Worm (Caenorhabditis elegans) whole organism, L1 larva: ENCODE data around the gene pph-5.

Experiments
- C04F5.9 ChIP-seq: sonication (generic microtip); optimal IDR thresholded peaks from 2 replicates; lab custom pipeline; 2016; ENCODE audit warnings: missing genetic modification characterization, missing compliant biosample characterization
- C16A3.4 ChIP-seq: fragments of 150-350 bp; optimal IDR thresholded peaks from 2 replicates; lab custom pipeline; 2014; ENCODE audit warnings: missing biosample characterization, missing genetic modification characterization
- C34B4.2 ChIP-seq: sonication (generic microtip); optimal IDR thresholded peaks from 2 replicates; lab custom pipeline; 2017; ENCODE audit warnings: mild to moderate bottlenecking, missing genetic modification characterization, missing compliant biosample characterization
- ama-1 ChIP-seq: fragments of 150-350 bp; optimal IDR thresholded peaks from 2 replicates; lab custom pipeline; 2014
- blmp-1 ChIP-seq: fragments of 150-350 bp; optimal IDR thresholded peaks from 2 replicates; lab custom pipeline; 2014; ENCODE audit warnings: missing biosample characterization, missing genetic modification characterization
- dsc-1 ChIP-seq: sonication (generic microtip); optimal IDR thresholded peaks from 2 replicates; lab custom pipeline; 2016; ENCODE audit warnings: mild to moderate bottlenecking, missing genetic modification characterization, missing compliant biosample characterization
- efl-1 ChIP-seq, 4 experiments: fragments of 150-350 bp; optimal IDR thresholded peaks in 3 of 4; peaks in 1 of 4; 1 replicate in 1 of 4; 2 replicates in 3 of 4; lab custom pipeline; 2014; ENCODE audit warnings: missing biosample characterization in 2 of 4, missing genetic modification characterization in 2 of 4, missing genetic modification reagents in 2 of 4
- efl-3 ChIP-seq: fragments of 200-800 bp; sonication (Bioruptor generic); optimal IDR thresholded peaks from 2 replicates; lab custom pipeline; 2018; ENCODE audit warnings: mild to moderate bottlenecking, missing genetic modification characterization, missing compliant biosample characterization
- elt-2 ChIP-seq: sonication (generic microtip); optimal IDR thresholded peaks from 2 replicates; lab custom pipeline; 2016; ENCODE audit warnings: missing genetic modification characterization, mild to moderate bottlenecking, inconsistent platforms, missing compliant biosample characterization, missing genetic modification reagents
- elt-3 ChIP-seq, 6 experiments: fragments of 150-350 bp in 1 of 6; sonication (generic microtip); optimal IDR thresholded peaks; 2 replicates each; lab custom pipeline; 2017 to 2018; ENCODE audit warnings: missing biosample characterization in 6 of 6, missing genetic modification characterization in 6 of 6, inconsistent platforms in 1 of 6
- fkh-4 ChIP-seq: sonication (generic microtip); optimal IDR thresholded peaks from 2 replicates; lab custom pipeline; 2016; ENCODE audit warnings: missing compliant biosample characterization, missing genetic modification characterization, borderline replicate concordance
- fkh-8 ChIP-seq: sonication (generic microtip); optimal IDR thresholded peaks from 2 replicates; lab custom pipeline; 2016; ENCODE audit warnings: mild to moderate bottlenecking, missing genetic modification characterization, missing compliant biosample characterization
- hlh-4 ChIP-seq: sonication (generic microtip); optimal IDR thresholded peaks from 2 replicates; lab custom pipeline; 2016; ENCODE audit warnings: mild to moderate bottlenecking, missing genetic modification characterization, missing compliant biosample characterization
- irx-1 ChIP-seq: sonication (generic microtip); optimal IDR thresholded peaks from 2 replicates; lab custom pipeline; 2016; ENCODE audit warnings: missing genetic modification characterization, missing compliant biosample characterization
- lin-15B ChIP-seq: fragments of 150-350 bp; sonication (generic microtip); optimal IDR thresholded peaks from 3 replicates; lab custom pipeline; 2014; ENCODE audit warnings: missing biosample characterization, missing genetic modification characterization
- lin-35 ChIP-seq, 2 experiments: fragments of 150-350 bp; optimal IDR thresholded peaks; 2 replicates each; lab custom pipeline; 2014; ENCODE audit warnings: missing biosample characterization in 2 of 2, missing genetic modification characterization in 2 of 2, missing genetic modification reagents in 2 of 2
- lin-39 ChIP-seq: fragments of 150-350 bp; optimal IDR thresholded peaks from 2 replicates; lab custom pipeline; 2014; ENCODE audit warnings: missing biosample characterization, missing genetic modification reagents, missing genetic modification characterization
- lir-3 ChIP-seq: sonication (generic microtip); optimal IDR thresholded peaks from 2 replicates; lab custom pipeline; 2016; ENCODE audit warnings: mild to moderate bottlenecking, missing genetic modification characterization, moderate library complexity, missing compliant biosample characterization; ENCODE audit not compliant: poor library complexity
- lsy-2 ChIP-seq, 2 experiments: fragments of 150-350 bp; optimal IDR thresholded peaks; 2 replicates each; lab custom pipeline; 2014; ENCODE audit warnings: missing biosample characterization in 2 of 2, missing genetic modification characterization in 2 of 2
- mab-9 ChIP-seq: fragments of 200-800 bp; sonication (Bioruptor generic); IDR thresholded peaks from 2 replicates; pipeline ENCODE4 v1.3.6; 2022; ENCODE audit warnings: missing genetic modification reagents, missing genetic modification characterization, missing compliant biosample characterization
- mdl-1 ChIP-seq, 2 experiments: fragments of 150-350 bp; optimal IDR thresholded peaks; 2 replicates each; lab custom pipeline; 2014 to 2017; ENCODE audit warnings: missing biosample characterization in 2 of 2, missing genetic modification characterization in 2 of 2, inconsistent platforms in 1 of 2
- mef-2 ChIP-seq: fragments of 150-350 bp; optimal IDR thresholded peaks from 2 replicates; lab custom pipeline; 2014; ENCODE audit warnings: missing biosample characterization, missing genetic modification characterization
- mep-1 ChIP-seq: fragments of 150-350 bp; optimal IDR thresholded peaks from 2 replicates; lab custom pipeline; 2014; ENCODE audit warnings: missing biosample characterization, missing genetic modification characterization
- nhr-12 ChIP-seq: sonication (generic microtip); optimal IDR thresholded peaks from 2 replicates; lab custom pipeline; 2017; ENCODE audit warnings: missing biosample characterization, missing genetic modification characterization
- nhr-19 ChIP-seq: fragments of 200-800 bp; sonication (Bioruptor generic); conservative IDR thresholded peaks from 2 replicates; pipeline ENCODE4 v1.3.6; 2022; ENCODE audit warnings: missing genetic modification characterization, missing compliant biosample characterization
- nhr-20 ChIP-seq: sonication (generic microtip); optimal IDR thresholded peaks from 2 replicates; lab custom pipeline; 2016; ENCODE audit warnings: mild to moderate bottlenecking, missing genetic modification characterization, missing compliant biosample characterization
- nhr-237 ChIP-seq: fragments of 150-350 bp; optimal IDR thresholded peaks from 2 replicates; lab custom pipeline; 2014; ENCODE audit warnings: missing biosample characterization, missing genetic modification characterization
- nhr-71 ChIP-seq: sonication (generic microtip); optimal IDR thresholded peaks from 2 replicates; lab custom pipeline; 2016; ENCODE audit warnings: mild to moderate bottlenecking, missing genetic modification characterization, moderate library complexity, missing compliant biosample characterization
- nhr-84 ChIP-seq: sonication (generic microtip); optimal IDR thresholded peaks from 2 replicates; lab custom pipeline; 2017; ENCODE audit warnings: missing biosample characterization, missing genetic modification characterization
- nhr-85 ChIP-seq: sonication (generic microtip); peaks from one replicate; lab custom pipeline; 2016; ENCODE audit warnings: missing genetic modification characterization, inconsistent platforms, missing compliant biosample characterization
- nhr-90 ChIP-seq: sonication (generic microtip); optimal IDR thresholded peaks from 2 replicates; lab custom pipeline; 2016; ENCODE audit warnings: mild to moderate bottlenecking, missing genetic modification characterization, missing compliant biosample characterization; ENCODE audit not compliant: poor library complexity
- rnt-1 ChIP-seq: sonication (generic microtip); optimal IDR thresholded peaks from 2 replicates; lab custom pipeline; 2016; ENCODE audit warnings: mild to moderate bottlenecking, missing genetic modification characterization, moderate library complexity, missing compliant biosample characterization
- snu-23 ChIP-seq: sonication (generic microtip); optimal IDR thresholded peaks from 2 replicates; lab custom pipeline; 2016; ENCODE audit warnings: missing genetic modification characterization, missing compliant biosample characterization
- sox-4 ChIP-seq: sonication (generic microtip); optimal IDR thresholded peaks from 2 replicates; lab custom pipeline; 2016; ENCODE audit warnings: missing genetic modification characterization, missing compliant biosample characterization
- sup-37 ChIP-seq: fragments of 200-800 bp; sonication (Bioruptor generic); optimal IDR thresholded peaks from 2 replicates; lab custom pipeline; 2018; ENCODE audit warnings: mild to moderate bottlenecking, missing genetic modification characterization, missing compliant biosample characterization
- swsn-7 ChIP-seq: sonication (generic microtip); optimal IDR thresholded peaks from 2 replicates; lab custom pipeline; 2016; ENCODE audit warnings: missing genetic modification characterization, missing compliant biosample characterization
- unc-30 ChIP-seq: sonication (generic microtip); optimal IDR thresholded peaks from 2 replicates; lab custom pipeline; 2017; ENCODE audit warnings: missing biosample characterization, missing genetic modification characterization
- ztf-4 ChIP-seq: fragments of 150-350 bp; optimal IDR thresholded peaks from 2 replicates; lab custom pipeline; 2014; ENCODE audit warnings: missing biosample characterization, missing genetic modification characterization

The pph-5 gene

ce11 chrV:19212354-19212753 is 22.0 kb downstream of the pph-5 start:
- TF ChIP-seq nhr-19 (GFP tag; lab: Robert Waterston, UW) (peak; percentile 24), nhr-84 (tag; lab: Kevin White, UChicago) (no peak), fkh-4 (tag; lab: Kevin White, UChicago) (no peak), hlh-4 (no peak), ztf-4 (tag; lab: Kevin White, UChicago) (no peak), nhr-90 (tag; lab: Kevin White, UChicago) (peak; percentile 4), unc-30 (tag; lab: Kevin White, UChicago) (no peak), irx-1 (no peak), C04F5.9 (tag; lab: Kevin White, UChicago) (no peak), lin-35 (GFP tag; optimal IDR thresholded peaks at IDR 0.05; lab: Kevin White, UChicago) (peak in 1 of 2 experiments; percentile 51), mab-9 (GFP tag; lab: Robert Waterston, UW) (no peak), elt-3 (tag; optimal IDR thresholded peaks at IDR 0.05; lab: Kevin White, UChicago) (peak in 1 of 6 experiments; percentile 20), lin-39 (no peak), efl-1 (optimal IDR thresholded peaks at IDR 0.05; lab: Kevin White, UChicago) (no peak), efl-1 (GFP tag; optimal IDR thresholded peaks at IDR 0.05 in 1 of 2; lab: Kevin White, UChicago) (peak in 1 of 2 experiments; percentile 2), swsn-7 (no peak), C34B4.2 (tag; lab: Kevin White, UChicago) (no peak), rnt-1 (tag; lab: Kevin White, UChicago) (no peak), lir-3 (tag; lab: Kevin White, UChicago) (no peak), snu-23 (no peak), nhr-20 (tag; lab: Kevin White, UChicago) (peak; percentile 68), C16A3.4 (tag; lab: Kevin White, UChicago) (no peak), mdl-1 (tag; optimal IDR thresholded peaks at IDR 0.05; lab: Kevin White, UChicago) (peak in 1 of 2 experiments; percentile 6), efl-3 (GFP tag; lab: Kevin White, UChicago) (no peak), mef-2 (no peak), blmp-1 (tag; lab: Kevin White, UChicago) (peak; percentile 6), elt-2 (peak; percentile 72), nhr-237 (tag; lab: Kevin White, UChicago) (no peak), nhr-85 (peak; percentile 43), lsy-2 (tag; optimal IDR thresholded peaks at IDR 0.05; lab: Kevin White, UChicago) (no peak), sox-4 (tag; lab: Kevin White, UChicago) (no peak), dsc-1 (tag; lab: Kevin White, UChicago) (no peak), ama-1 (no peak)

- TF ChIP-seq lin-15B (tag; lab: Kevin White, UChicago) (no peak), elt-2 (peak; percentile 17)
- TF ChIP-seq, all 84 proteins: peak for 1
These were observed 26.8 kb downstream of the pph-5 start, which contains the start of gene srr-2 for ce11 chrV:19217104-19217503. srr-2 (minus strand) TSS chrV:19217176.

- TF ChIP-seq nhr-71 (tag; lab: Kevin White, UChicago): no peak
- TF ChIP-seq lsy-2 (tag; optimal IDR thresholded peaks at IDR 0.05; lab: Kevin White, UChicago): no peak
- TF ChIP-seq sup-37: no peak
- TF ChIP-seq lir-3 (tag; lab: Kevin White, UChicago): no peak
- no peak for TF ChIP-seq fkh-8
- TF ChIP-seq mab-9 (GFP tag; lab: Robert Waterston, UW): no peak
- no peak for TF ChIP-seq nhr-12 (tag; lab: Kevin White, UChicago)
- TF ChIP-seq efl-1 (optimal IDR thresholded peaks at IDR 0.05; lab: Kevin White, UChicago): no peak
- no peak for TF ChIP-seq efl-1 (GFP tag; optimal IDR thresholded peaks at IDR 0.05 in 1 of 2; lab: Kevin White, UChicago)
- TF ChIP-seq efl-3 (GFP tag; lab: Kevin White, UChicago): no peak
- no peak for TF ChIP-seq mep-1
- TF ChIP-seq, all 84 proteins: peak for 0
These were observed 27.3 kb downstream of the pph-5 start, which contains the start of gene oac-49 for ce11 chrV:19217675-19218074. oac-49 (plus strand) TSS chrV:19217975.
